Worm (Caenorhabditis elegans) whole organism, L2 larva: Measurements from ENCODE around the gene F13H8.11.

Experiments used
- F13H6.1 ChIP-seq: sonication (generic microtip); optimal IDR thresholded peaks from 2 replicates; lab custom pipeline; 2016; ENCODE audit warnings: missing genetic modification characterization, missing compliant biosample characterization
- elt-1 ChIP-seq: fragments of 150-350 bp; optimal IDR thresholded peaks from 2 replicates; lab custom pipeline; 2014; ENCODE audit warnings: missing biosample characterization, missing genetic modification characterization
- elt-3 ChIP-seq: sonication (generic microtip); optimal IDR thresholded peaks from 2 replicates; lab custom pipeline; 2017; ENCODE audit warnings: missing biosample characterization, missing genetic modification characterization
- lin-13 ChIP-seq: fragments of 150-350 bp; optimal IDR thresholded peaks from 2 replicates; lab custom pipeline; 2014; ENCODE audit warnings: missing biosample characterization, missing genetic modification reagents, missing genetic modification characterization
- nhr-11 ChIP-seq: fragments of 150-350 bp; optimal IDR thresholded peaks from 2 replicates; lab custom pipeline; 2014; ENCODE audit warnings: missing biosample characterization, missing genetic modification characterization
- nhr-23 ChIP-seq: fragments of 150-350 bp; optimal IDR thresholded peaks from 2 replicates; lab custom pipeline; 2014; ENCODE audit warnings: missing biosample characterization, missing genetic modification reagents, missing genetic modification characterization
- nhr-6 ChIP-seq: fragments of 150-350 bp; optimal IDR thresholded peaks from 2 replicates; lab custom pipeline; 2014; ENCODE audit warnings: missing biosample characterization, missing genetic modification characterization
- snpc-4 ChIP-seq: fragments of 150-350 bp; optimal IDR thresholded peaks from 2 replicates; lab custom pipeline; 2014; ENCODE audit warnings: missing biosample characterization, missing genetic modification characterization
- unc-62 ChIP-seq: fragments of 150-350 bp; optimal IDR thresholded peaks from 2 replicates; lab custom pipeline; 2014; ENCODE audit warnings: missing biosample characterization, missing genetic modification reagents, missing genetic modification characterization
- zag-1 ChIP-seq: fragments of 150-350 bp; optimal IDR thresholded peaks from 2 replicates; lab custom pipeline; 2014; ENCODE audit warnings: missing biosample characterization, missing genetic modification characterization
- ztf-11 ChIP-seq: sonication (generic microtip); optimal IDR thresholded peaks from 2 replicates; lab custom pipeline; 2017; ENCODE audit warnings: missing biosample characterization, missing genetic modification characterization

DNA sequence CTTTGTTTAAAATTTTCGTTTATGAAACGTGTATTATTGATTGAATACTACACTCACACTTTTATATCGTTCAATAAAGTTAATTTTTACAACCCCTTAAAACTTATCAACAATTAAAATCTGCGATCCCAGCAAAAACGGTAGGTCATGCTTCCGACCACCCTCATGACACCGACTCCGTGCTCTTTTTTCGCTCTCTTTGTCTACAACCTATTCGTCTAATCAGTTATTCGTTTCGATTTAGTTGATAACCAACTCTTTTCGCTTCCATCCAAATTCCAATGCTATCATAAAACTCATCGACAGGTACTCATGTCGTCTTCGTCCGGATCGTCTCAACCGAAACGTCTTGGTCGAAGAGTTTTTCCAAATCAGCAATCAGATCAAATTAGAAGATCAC lies 23.3 kb upstream of the F13H8.11 start, which contains the start of gene F13H8.1:
- TF ChIP-seq nhr-11 (tag; lab: Kevin White, UChicago) = no peak
- no peak for TF ChIP-seq lin-13 (GFP tag; lab: Kevin White, UChicago)
- no peak for TF ChIP-seq zag-1 (tag; lab: Kevin White, UChicago)
- no peak for TF ChIP-seq F13H6.1
- TF ChIP-seq unc-62 (GFP tag; lab: Kevin White, UChicago) = no peak
- no peak for TF ChIP-seq ztf-11
- no peak for TF ChIP-seq elt-1 (tag; lab: Kevin White, UChicago)
- TF ChIP-seq nhr-23 (tag; lab: Kevin White, UChicago) = no peak
- no peak for TF ChIP-seq nhr-6 (tag; lab: Kevin White, UChicago)
- TF ChIP-seq elt-3 (tag; lab: Kevin White, UChicago) = no peak
- TF ChIP-seq snpc-4 (tag; lab: Kevin White, UChicago) = no peak
